Fruit fly (Drosophila melanogaster): ENCODE data around the gene Tango6.

DNA sequence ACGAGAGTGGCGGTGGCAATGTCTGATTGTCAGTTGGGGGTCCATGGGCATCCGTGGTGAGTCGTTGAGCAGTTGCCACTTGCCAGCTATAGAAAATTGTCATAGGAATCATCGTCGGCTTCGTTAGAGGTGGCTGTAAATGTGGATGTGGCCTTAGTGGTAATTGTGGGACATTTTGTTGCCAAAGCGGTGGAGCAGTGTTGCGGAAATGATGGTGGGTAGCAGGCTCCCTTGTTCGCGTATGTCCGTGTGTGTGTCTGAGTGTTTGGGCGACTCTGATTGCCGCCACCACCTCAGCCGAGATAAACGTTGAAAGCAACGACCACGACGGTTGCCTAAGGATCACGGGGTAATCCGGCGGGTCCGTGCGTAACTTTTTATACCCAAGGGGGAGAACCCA is 48.2 kb downstream of the Tango6 start:
- no peak for TF ChIP-seq CG8478 (optimal IDR thresholded peaks at IDR 0.05)
- no peak for TF ChIP-seq CTCF (optimal IDR thresholded peaks at IDR 0.05)

All from S2 (cell line).